Fruit fly (Drosophila melanogaster): Measurements from ENCODE around the gene CG1999.

CG1999 gene

DNA sequence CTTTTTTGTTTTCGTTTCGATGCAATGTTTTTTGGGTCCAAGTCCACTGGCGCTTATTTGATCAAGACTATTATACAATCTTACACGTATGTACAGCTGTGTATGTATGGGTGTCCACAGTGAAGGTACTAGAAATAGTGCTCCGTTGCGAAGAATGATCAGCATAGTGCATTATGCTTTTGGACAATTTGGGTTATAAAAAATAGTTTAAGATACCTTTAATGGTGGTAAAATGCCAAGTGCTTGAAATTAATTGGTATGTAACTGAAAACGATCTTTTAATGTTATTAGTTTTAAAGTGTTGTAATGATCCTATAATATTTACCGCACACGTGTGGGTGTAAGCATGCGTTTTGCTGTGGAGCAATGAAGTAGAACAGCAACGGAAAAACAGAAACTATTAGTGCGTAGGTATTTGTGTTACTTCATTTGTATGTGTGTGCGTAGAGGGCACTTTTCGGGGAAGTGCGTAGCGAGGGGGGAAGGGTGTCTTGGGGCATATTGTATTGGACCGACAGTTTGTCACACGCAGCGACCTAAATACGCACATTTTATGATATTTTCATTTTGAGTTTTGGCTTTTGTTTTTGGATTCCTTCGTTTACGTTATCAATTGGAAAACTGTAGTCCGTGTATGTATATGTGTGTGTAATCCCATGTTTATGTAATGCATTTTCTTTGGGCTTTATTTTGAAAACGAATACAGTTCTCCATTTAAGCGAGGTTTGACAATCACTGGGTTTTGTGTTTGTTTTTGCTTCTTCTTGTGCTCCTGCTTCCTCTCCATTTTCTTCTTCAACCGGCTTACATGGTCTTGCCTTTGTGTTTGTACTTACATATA is 22.3 kb upstream of the CG1999 start:
- TF ChIP-seq bab1 (GFP tag; optimal IDR thresholded peaks at IDR 0.05), result peak; percentile 61
- TF ChIP-seq CG11617 (GFP tag; optimal IDR thresholded peaks at IDR 0.05), result no peak
- peak; percentile 9 for TF ChIP-seq CG14711 (tag; optimal IDR thresholded peaks at IDR 0.05)

DNA sequence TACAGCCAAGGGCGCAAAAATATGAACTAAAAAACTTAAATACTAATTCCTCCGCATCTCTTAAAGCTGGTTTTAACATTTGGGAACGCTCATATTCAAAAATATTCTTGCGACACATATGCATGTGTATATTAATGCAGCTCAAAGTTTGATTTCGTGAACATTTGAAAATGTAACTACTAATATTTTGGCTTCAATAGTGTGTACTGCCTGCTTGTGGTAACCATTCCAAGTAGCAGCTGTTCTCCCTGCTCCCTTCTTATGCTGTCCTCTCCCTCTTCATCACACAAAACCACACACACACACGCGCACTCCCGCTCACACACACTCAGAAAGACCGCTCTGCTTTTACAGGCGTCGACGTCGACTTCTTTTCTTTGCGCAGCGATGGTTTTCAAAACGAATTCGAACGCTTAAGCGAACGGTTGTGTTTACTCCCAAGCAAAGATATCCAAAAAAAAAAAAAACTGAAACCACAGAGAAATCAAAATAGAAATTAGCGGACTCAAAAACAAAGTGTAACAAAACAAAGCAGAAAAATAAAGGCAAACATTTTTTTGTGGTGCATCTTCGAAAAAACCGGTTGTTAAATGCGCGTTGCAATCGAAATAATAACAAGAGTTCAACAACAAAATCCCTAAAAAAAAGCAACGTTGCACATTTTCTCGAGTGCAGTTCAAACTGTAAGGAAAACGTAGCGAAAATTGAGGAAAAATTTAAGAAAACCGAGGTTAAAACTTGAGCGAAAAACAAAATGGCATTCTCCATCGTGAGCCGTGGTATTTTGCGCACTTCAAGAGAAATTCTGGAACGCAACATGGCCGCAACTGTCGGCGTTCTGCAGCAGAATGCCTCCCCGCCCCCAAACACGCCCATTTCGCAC is 21.4 kb upstream of the CG1999 start, which contains the start of gene CBP:
Gene CBP (plus strand): TSS at position 391 of the 883 bp plus-strand sequence.
- TF ChIP-seq CG1620 (GFP tag; optimal IDR thresholded peaks at IDR 0.05) (peak; percentile 2), kay (GFP tag; ENCODE audit: borderline replicate concordance) (no peak), cic (GFP tag; optimal IDR thresholded peaks at IDR 0.05) (no peak), Crg-1 (GFP tag; optimal IDR thresholded peaks at IDR 0.05) (no peak), CG33017 (tag; optimal IDR thresholded peaks at IDR 0.05) (no peak), Mnt (GFP tag; optimal IDR thresholded peaks at IDR 0.05) (no peak), CG7045 (GFP tag; optimal IDR thresholded peaks at IDR 0.05) (no peak), toe (GFP tag; optimal IDR thresholded peaks at IDR 0.05) (no peak), Clk (GFP tag; optimal IDR thresholded peaks at IDR 0.05) (no peak), CG7101 (tag; optimal IDR thresholded peaks at IDR 0.05) (peak; percentile 60), CG11617 (GFP tag; optimal IDR thresholded peaks at IDR 0.05) (no peak), tj (GFP tag; optimal IDR thresholded peaks at IDR 0.05) (no peak), CG12768 (GFP tag; optimal IDR thresholded peaks at IDR 0.05) (no peak), CG5204 (GFP tag; optimal IDR thresholded peaks at IDR 0.05) (no peak), bab1 (GFP tag; optimal IDR thresholded peaks at IDR 0.05) (peak; percentile 69), Hr96 (GFP tag; optimal IDR thresholded peaks at IDR 0.05) (peak; percentile 48), ovo (GFP tag; optimal IDR thresholded peaks at IDR 0.05) (no peak), cnc (optimal IDR thresholded peaks at IDR 0.05) (no peak), pad (GFP tag; optimal IDR thresholded peaks at IDR 0.05) (no peak), CG14711 (tag; optimal IDR thresholded peaks at IDR 0.05) (peak; percentile 41)

DNA sequence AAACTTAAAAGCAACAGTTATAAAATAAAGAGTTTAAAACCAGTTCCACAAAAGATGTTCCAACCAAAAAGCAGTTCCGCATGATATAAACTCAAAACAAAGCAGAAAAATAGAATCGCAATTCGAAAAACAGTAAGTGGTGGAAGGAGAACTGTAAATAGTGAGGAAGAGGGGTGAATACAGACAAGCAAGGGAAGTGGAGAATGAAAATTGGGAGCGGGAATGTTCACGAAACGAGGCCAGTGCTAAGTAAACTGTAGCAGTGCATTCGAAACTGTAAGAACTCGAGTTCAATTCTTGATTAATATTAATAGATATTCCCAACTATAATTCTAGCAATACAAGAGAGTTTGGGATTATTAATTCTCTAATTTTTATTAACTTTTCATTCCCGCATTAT is 20.6 kb upstream of the CG1999 start:
- peak; percentile 92 for TF ChIP-seq pad (GFP tag; optimal IDR thresholded peaks at IDR 0.05)
- no peak for TF ChIP-seq tj (GFP tag; optimal IDR thresholded peaks at IDR 0.05)
- TF ChIP-seq CG5204 (GFP tag; optimal IDR thresholded peaks at IDR 0.05), result no peak
- TF ChIP-seq Crg-1 (GFP tag; optimal IDR thresholded peaks at IDR 0.05), result no peak

DNA sequence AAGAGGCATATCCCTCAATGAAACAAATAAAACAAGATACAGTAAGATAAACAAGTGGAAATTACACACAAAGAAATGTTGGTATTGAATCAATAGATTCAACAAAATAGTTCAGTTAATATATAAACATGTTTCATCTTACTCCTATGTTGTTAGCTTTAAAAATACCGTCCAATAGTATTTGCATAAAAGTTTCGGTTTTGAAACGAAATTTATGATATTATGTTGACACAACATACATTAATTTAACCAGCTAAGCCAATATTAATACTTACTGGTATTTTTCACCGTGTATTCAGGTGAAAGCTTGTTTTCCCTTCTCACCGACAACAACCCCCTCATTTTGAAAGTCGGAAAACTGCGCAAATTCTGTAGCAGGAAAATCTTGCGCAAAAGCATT is 20.1 kb upstream of the CG1999 start:
- TF ChIP-seq CG11617 (GFP tag; optimal IDR thresholded peaks at IDR 0.05) (no peak), Crg-1 (GFP tag; optimal IDR thresholded peaks at IDR 0.05) (no peak), CG7045 (GFP tag; optimal IDR thresholded peaks at IDR 0.05) (no peak)

DNA sequence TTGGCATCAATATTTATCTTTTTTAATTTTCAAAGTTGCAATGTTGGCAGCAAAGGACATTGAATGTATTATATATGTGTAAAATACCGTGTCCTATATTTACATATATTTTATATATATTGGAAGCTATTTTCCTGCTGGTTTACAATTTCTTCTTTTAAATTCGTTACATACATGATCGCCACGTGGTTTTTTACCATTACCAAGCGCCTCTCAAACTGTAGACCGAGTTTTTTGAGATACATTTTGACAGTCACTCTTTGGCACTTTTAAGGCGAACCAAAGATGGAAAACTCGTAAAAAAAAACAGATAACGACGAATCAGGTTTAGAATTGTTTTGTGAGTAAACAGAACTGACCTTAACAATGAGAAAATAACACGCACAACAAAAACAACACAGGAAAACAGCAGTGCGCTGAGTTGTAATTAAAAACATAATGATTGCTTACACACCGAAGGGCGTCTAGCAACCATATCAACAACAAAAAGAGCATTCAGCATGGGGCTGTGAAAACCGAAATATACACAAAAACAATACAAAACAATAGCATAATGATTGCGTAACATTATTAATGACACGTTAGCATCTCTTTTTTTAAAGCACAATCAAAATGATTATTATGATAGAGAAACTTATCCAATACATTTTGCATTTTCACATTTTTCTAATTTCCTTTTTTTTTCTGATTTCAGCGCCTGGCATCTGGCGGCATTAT is 18.8 kb upstream of the CG1999 start:
- TF ChIP-seq CG12768 (GFP tag; optimal IDR thresholded peaks at IDR 0.05) (no peak), ovo (GFP tag; optimal IDR thresholded peaks at IDR 0.05) (no peak), CG7101 (tag; optimal IDR thresholded peaks at IDR 0.05) (no peak), CG7045 (GFP tag; optimal IDR thresholded peaks at IDR 0.05) (no peak), cic (GFP tag; optimal IDR thresholded peaks at IDR 0.05) (no peak)

dm6 chrX:7340667-7341066 is 17.9 kb upstream of the CG1999 start:
- no peak for TF ChIP-seq pad (GFP tag; optimal IDR thresholded peaks at IDR 0.05)
- no peak for TF ChIP-seq ovo (GFP tag; optimal IDR thresholded peaks at IDR 0.05)
- TF ChIP-seq CG33017 (tag; optimal IDR thresholded peaks at IDR 0.05), result no peak
- no peak for TF ChIP-seq Clk (GFP tag; optimal IDR thresholded peaks at IDR 0.05)
- TF ChIP-seq Hr96 (GFP tag; optimal IDR thresholded peaks at IDR 0.05), result no peak
- no peak for TF ChIP-seq tj (GFP tag; optimal IDR thresholded peaks at IDR 0.05)
- no peak for TF ChIP-seq kay (GFP tag; ENCODE audit: borderline replicate concordance)
- TF ChIP-seq CG12768 (GFP tag; optimal IDR thresholded peaks at IDR 0.05), result no peak
- TF ChIP-seq cnc (optimal IDR thresholded peaks at IDR 0.05), result no peak
- TF ChIP-seq CG14711 (tag; optimal IDR thresholded peaks at IDR 0.05), result no peak
- no peak for TF ChIP-seq toe (GFP tag; optimal IDR thresholded peaks at IDR 0.05)
- no peak for TF ChIP-seq Crg-1 (GFP tag; optimal IDR thresholded peaks at IDR 0.05)
